Worm (Caenorhabditis elegans): Measurements from ENCODE around the gene let-767.

DNA sequence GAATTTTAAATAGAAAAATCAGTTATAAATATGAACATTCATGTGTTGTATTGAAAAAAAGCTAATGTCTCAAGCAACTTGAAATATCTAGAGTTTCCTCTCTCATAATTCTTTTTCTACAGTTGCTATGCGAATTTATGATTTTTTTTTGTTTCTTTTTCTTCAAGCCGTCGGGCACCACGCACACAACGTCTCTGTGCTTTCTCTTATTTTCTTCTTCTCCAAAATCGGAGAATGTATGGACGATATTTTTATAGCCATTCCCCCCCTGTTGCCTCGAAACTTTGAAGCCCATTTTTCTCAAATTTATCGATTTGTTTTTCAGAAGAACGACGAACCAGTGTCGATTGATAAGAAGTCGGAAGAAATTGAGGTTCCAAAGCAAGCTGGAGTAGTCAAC is 17.0 kb upstream of the let-767 start:
- TF ChIP-seq pqm-1 (tag; optimal IDR thresholded peaks at IDR 0.05) (no peak), fkh-10 (GFP tag; optimal IDR thresholded peaks at IDR 0.05) (no peak)

All from whole organism, L3 larva.